Worm (Caenorhabditis elegans): ENCODE measurements around the gene hsp-90.

hsp-90 gene

DNA sequence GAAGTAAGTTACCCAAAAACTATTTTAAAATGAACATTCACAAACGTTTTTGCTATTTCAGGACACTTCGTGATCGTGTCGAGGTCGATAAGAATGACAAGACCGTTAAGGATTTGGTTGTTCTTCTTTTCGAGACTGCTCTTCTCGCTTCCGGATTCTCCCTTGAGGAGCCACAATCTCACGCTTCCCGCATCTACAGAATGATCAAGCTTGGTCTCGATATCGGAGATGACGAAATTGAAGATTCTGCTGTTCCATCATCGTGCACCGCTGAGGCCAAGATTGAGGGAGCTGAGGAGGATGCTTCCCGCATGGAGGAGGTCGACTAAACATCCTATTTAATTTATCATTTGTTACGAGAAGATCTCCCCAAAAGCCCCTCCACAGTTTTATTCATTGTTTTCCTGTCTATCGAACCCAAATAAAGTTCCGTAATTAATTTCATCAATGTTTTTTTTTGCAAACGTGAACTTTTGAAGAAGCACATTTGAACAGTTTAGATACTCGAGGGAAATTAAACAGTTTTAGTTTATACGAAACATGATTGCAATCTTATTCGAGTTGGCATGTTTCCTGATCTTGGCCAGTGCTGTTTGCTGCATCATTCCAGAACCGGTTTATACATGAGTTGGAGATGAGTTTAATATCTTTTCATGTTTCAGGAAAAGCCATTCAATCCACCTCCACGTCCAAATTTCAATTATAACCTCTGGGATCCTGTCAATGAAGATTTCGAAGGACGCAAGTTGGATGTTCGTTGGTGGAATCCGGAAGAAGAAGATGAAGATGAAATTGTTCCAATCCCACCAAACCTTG lies 3.6 kb downstream of the hsp-90 start, which contains the start of gene C47E8.11 (continued):
- TF ChIP-seq pag-3 (tag; optimal IDR thresholded peaks at IDR 0.05; ENCODE audit: borderline replicate concordance, insufficient read depth) (peak; percentile 18), efl-1 (optimal IDR thresholded peaks at IDR 0.05) (no peak), efl-1 (GFP tag; optimal IDR thresholded peaks at IDR 0.05 in 1 of 2) (peak; percentile 13 to 68), C16A3.4 (tag; optimal IDR thresholded peaks at IDR 0.05) (no peak), lin-13 (GFP tag; optimal IDR thresholded peaks at IDR 0.05) (peak; percentile 25), lin-39 (tag; optimal IDR thresholded peaks at IDR 0.05) (no peak), snu-23 (GFP tag; optimal IDR thresholded peaks at IDR 0.05) (peak; percentile 67), ceh-90 (tag; optimal IDR thresholded peaks at IDR 0.05) (no peak), lin-14 (GFP tag; optimal IDR thresholded peaks at IDR 0.05) (peak; percentile 33), aha-1 (tag; optimal IDR thresholded peaks at IDR 0.05) (peak; percentile 20), aly-2 (tag; optimal IDR thresholded peaks at IDR 0.05) (peak; percentile 100), sptf-1 (tag; optimal IDR thresholded peaks at IDR 0.05) (no peak), ceh-8 (GFP tag; optimal IDR thresholded peaks at IDR 0.05) (peak; percentile 33), nhr-76 (tag; optimal IDR thresholded peaks at IDR 0.05) (no peak), unc-86 (tag; optimal IDR thresholded peaks at IDR 0.05) (peak; percentile 28), rnt-1 (tag; optimal IDR thresholded peaks at IDR 0.05) (peak; percentile 41), nhr-20 (tag; optimal IDR thresholded peaks at IDR 0.05) (peak; percentile 39), fkh-10 (GFP tag; optimal IDR thresholded peaks at IDR 0.05) (no peak), xbp-1 (tag; optimal IDR thresholded peaks at IDR 0.05) (peak; percentile 12), nhr-85 (tag) (no peak), C04F5.9 (tag; optimal IDR thresholded peaks at IDR 0.05) (no peak)

DNA sequence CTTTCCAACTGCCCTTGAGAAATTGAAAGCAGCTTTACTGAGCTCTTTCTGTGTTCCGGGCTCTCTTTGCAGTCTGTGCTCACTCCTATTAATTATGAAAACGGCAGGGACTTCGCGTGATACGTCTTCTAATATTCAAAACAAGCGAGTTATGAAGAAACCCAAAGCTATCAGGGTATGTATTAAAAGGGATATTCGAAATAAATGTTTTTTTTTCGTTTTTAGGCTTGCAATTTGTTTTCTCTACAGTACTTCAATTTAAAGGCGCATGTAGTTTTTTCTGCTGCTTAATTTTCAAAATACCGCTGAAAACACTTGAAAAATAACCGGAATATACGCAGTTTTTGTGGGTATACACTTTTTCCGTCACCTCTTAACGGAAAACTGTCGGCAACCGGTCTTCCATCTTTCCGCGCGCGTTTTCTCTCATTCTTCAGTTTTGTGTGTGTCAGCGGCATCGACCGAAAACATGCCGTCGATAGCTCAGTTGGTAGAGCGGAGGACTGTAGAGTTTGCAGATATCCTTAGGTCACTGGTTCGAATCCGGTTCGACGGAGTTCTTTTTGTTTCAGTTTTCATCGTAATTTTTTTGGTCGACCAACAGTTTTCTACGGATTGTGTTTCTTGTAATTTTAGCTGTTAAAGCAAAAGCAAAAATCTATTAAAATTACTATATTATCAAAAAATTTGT lies 4.5 kb downstream of the hsp-90 start, which contains the start of gene gasr-8:
Gene gasr-8 (plus strand): TSS at position 51 of the 691 bp plus-strand sequence.
- TF ChIP-seq efl-1 (optimal IDR thresholded peaks at IDR 0.05) (no peak), efl-1 (GFP tag; optimal IDR thresholded peaks at IDR 0.05 in 1 of 2) (peak in 1 of 2 experiments; percentile 41), lin-35 (GFP tag; optimal IDR thresholded peaks at IDR 0.05) (peak in 1 of 2 experiments; percentile 16), nhr-85 (tag) (peak; percentile 20), nhr-11 (tag; optimal IDR thresholded peaks at IDR 0.05) (no peak), zip-4 (GFP tag; optimal IDR thresholded peaks at IDR 0.05) (no peak), fkh-8 (tag; optimal IDR thresholded peaks at IDR 0.05) (peak; percentile 54)

DNA sequence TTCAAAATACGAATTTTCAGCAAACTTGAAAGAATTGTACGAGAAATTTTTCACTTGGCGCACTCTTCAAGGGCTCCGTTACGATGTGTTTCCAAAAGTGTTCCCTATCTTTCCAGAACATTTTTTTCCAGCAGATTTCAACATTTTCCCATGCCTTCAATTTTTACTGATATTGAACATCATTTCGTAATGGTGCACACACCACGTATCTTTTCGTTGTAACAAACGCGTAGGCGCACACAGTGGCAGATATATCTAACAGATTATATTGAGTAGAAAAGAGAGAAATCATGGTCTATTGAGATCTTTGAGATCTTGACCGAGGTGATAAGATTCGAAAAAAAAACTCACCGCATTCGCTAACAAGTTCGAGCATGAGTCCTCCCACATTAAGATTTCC lies 11.0 kb downstream of the hsp-90 start:
- TF ChIP-seq rnt-1 (tag; optimal IDR thresholded peaks at IDR 0.05): peak; percentile 22
- TF ChIP-seq pag-3 (tag; optimal IDR thresholded peaks at IDR 0.05; ENCODE audit: borderline replicate concordance, insufficient read depth): peak; percentile 71
- no peak for TF ChIP-seq ceh-82 (tag; optimal IDR thresholded peaks at IDR 0.05)

DNA sequence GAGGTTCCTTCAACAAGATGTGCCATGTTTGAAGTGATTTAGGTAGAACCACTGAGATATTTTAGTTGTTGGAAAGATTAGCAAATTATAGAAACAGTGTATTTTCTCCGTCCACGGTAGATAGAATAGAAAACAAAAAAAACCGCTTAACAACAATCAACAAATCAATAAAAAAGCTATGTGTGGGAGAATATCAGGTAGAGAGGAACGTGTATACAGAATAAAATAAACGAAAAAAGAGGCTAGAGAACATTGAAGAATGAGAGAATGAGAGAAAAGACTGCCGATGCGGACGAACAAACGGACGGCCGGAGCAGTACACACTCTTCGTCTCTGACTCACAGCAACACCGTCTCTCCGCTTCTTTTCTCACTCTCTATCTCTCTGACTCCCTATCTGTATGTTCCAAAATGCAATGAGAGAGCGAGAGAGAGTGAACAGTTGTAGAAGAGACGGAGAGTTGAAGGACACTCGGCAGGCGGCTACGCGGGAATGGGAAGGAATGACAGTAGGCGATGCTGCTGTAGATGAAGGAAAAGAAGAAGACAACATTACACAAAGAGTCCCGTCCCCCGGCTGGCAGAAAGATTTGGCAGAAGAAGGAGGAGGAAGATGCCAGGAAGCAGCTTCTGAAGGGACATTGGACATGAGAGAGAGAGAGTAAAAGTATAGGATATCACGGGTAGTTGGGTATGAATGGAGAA lies 12.0 kb downstream of the hsp-90 start, which contains the start of gene unc-112:
Gene unc-112 (minus strand): TSS at position 51 of the 704 bp plus-strand sequence.
- no peak for TF ChIP-seq tlp-1 (tag; optimal IDR thresholded peaks at IDR 0.05)
- peak; percentile 52 for TF ChIP-seq C16A3.4 (tag; optimal IDR thresholded peaks at IDR 0.05)
- peak; percentile 51 for TF ChIP-seq blmp-1 (tag; optimal IDR thresholded peaks at IDR 0.05)
- TF ChIP-seq lin-39 (tag; optimal IDR thresholded peaks at IDR 0.05): no peak
- TF ChIP-seq nhr-71 (tag; optimal IDR thresholded peaks at IDR 0.05): peak; percentile 85
- TF ChIP-seq irx-1 (tag; optimal IDR thresholded peaks at IDR 0.05): no peak
- TF ChIP-seq snpc-4 (tag; optimal IDR thresholded peaks at IDR 0.05): peak; percentile 60
- no peak for TF ChIP-seq ets-5 (GFP tag; IDR thresholded peaks at IDR 0.05)
- peak; percentile 37 for TF ChIP-seq nhr-11 (tag; optimal IDR thresholded peaks at IDR 0.05)
- peak; percentile 68 for TF ChIP-seq dsc-1 (tag; optimal IDR thresholded peaks at IDR 0.05)
- TF ChIP-seq elt-3 (tag; optimal IDR thresholded peaks at IDR 0.05): peak in 1 of 6 experiments; percentile 6
- TF ChIP-seq nhr-19 (GFP tag; conservative IDR thresholded peaks at IDR 0.05): peak; percentile 62
- peak; percentile 20 for TF ChIP-seq unc-130 (tag; optimal IDR thresholded peaks at IDR 0.05)
- peak; percentile 41 for TF ChIP-seq nhr-85 (tag)
- TF ChIP-seq hlh-4 (tag; optimal IDR thresholded peaks at IDR 0.05): no peak
- TF ChIP-seq grh-1 (GFP tag; IDR thresholded peaks at IDR 0.05): no peak
- no peak for TF ChIP-seq elt-2 (tag; optimal IDR thresholded peaks at IDR 0.05)
- no peak for TF ChIP-seq Y116A8C.19 (tag; optimal IDR thresholded peaks at IDR 0.05; ENCODE audit: borderline replicate concordance)
- TF ChIP-seq ceh-82 (tag; optimal IDR thresholded peaks at IDR 0.05): peak; percentile 33 to 45 (median 38)
- TF ChIP-seq hpl-2 (GFP tag; optimal IDR thresholded peaks at IDR 0.05): no peak
- peak; percentile 99 for TF ChIP-seq pag-3 (tag; optimal IDR thresholded peaks at IDR 0.05; ENCODE audit: borderline replicate concordance, insufficient read depth)
- peak; percentile 47 for TF ChIP-seq skn-1 (tag; optimal IDR thresholded peaks at IDR 0.05)
- peak; percentile 18 for TF ChIP-seq unc-86 (tag; optimal IDR thresholded peaks at IDR 0.05)
